Worm (Caenorhabditis elegans) whole organism, midembryonic: ENCODE measurements around the gene ttr-16.

Source experiments
- T22C8.4 ChIP-seq: fragments of 200-800 bp; sonication (Bioruptor generic); IDR thresholded peaks from 2 replicates; pipeline ENCODE4 v1.3.6; 2022; ENCODE audit warnings: missing genetic modification characterization, missing compliant biosample characterization
- cog-1 ChIP-seq: sonication (generic microtip); optimal IDR thresholded peaks from 2 replicates; lab custom pipeline; 2016; ENCODE audit warnings: missing genetic modification characterization, missing compliant biosample characterization
- flt-1 ChIP-seq: fragments of 200-800 bp; sonication (Bioruptor generic); IDR thresholded peaks from 2 replicates; pipeline ENCODE4 v1.3.6; 2022; ENCODE audit warnings: missing genetic modification characterization, missing compliant biosample characterization
- klf-2 ChIP-seq: fragments of 200-800 bp; sonication (Bioruptor generic); conservative IDR thresholded peaks from 2 replicates; pipeline ENCODE4 v1.3.6; 2022; ENCODE audit warnings: missing genetic modification reagents, missing genetic modification characterization, missing compliant biosample characterization
- med-1 ChIP-seq: sonication (generic microtip); optimal IDR thresholded peaks from 2 replicates; lab custom pipeline; 2017; ENCODE audit warnings: missing genetic modification characterization, mild to moderate bottlenecking, missing compliant biosample characterization, antibody characterized with exemption, missing genetic modification reagents; ENCODE audit not compliant: insufficient read depth
- ref-1 ChIP-seq: fragments of 200-800 bp; sonication (Bioruptor generic); conservative IDR thresholded peaks from 2 replicates; pipeline ENCODE4 v1.3.6; 2022; ENCODE audit warnings: missing genetic modification reagents, missing genetic modification characterization, missing compliant biosample characterization
- tab-1 ChIP-seq: fragments of 200-800 bp; sonication (Bioruptor generic); IDR thresholded peaks from 2 replicates; pipeline ENCODE4 v1.3.6; 2022; ENCODE audit warnings: missing genetic modification characterization, missing compliant biosample characterization
- ztf-23 ChIP-seq: fragments of 200-800 bp; sonication (Bioruptor generic); IDR thresholded peaks from 2 replicates; pipeline ENCODE4 v1.3.6; 2022; ENCODE audit warnings: missing genetic modification reagents, missing genetic modification characterization, missing compliant biosample characterization
- ztf-29 ChIP-seq: fragments of 200-800 bp; sonication (Bioruptor generic); IDR thresholded peaks from 2 replicates; pipeline ENCODE4 v1.3.6; 2022; ENCODE audit warnings: missing genetic modification reagents, missing genetic modification characterization, missing compliant biosample characterization

ttr-16 gene

DNA sequence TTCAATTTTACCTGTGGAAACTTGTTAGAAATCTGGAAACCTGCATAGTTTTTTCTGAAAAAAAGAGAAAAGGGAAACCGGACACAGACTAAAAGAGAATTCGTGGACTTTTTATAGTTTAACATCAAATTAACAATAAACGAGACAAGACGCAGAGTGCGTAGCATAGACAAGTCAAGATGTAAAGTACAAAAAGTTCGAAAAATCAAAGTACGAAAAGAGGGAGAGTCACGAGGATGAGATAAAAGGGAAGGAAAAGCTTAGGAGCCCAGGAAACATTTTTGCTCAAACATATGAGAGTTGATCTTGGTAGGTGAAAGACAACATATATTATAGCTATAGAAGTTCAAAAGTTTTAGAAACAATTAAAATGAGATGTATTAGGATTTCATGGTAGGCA, 33.9 kb upstream of the ttr-16 start, which contains the start of gene M7.12:
TSS of gene M7.12 (minus strand) at position 188 of the 400 bp plus-strand sequence.
- no peak for TF ChIP-seq cog-1
- no peak for TF ChIP-seq klf-2 (GFP tag; lab: Robert Waterston, UW)
- TF ChIP-seq flt-1 (GFP tag; lab: Robert Waterston, UW) = no peak
- no peak for TF ChIP-seq tab-1
- no peak for TF ChIP-seq ztf-29 (GFP tag; lab: Robert Waterston, UW)

DNA sequence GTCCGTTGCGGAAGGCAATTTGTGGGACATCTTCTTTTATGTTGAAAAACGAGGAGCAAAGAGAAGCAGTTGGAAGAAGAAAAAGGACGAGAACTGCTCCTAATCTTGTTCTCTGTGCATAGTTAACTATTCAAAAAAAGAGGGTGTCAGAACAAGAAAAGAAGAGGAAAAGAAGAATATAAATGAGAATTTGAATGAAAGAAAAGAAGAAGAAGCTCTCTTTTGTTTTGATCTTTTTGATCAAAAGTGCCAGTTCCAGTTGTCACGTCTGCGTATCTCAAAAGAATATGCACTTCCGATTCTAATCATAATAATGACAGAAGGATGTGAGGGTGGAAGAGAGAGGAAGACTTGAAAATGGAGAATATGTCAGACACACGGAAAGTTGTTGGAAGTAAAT, 31.0 kb upstream of the ttr-16 start, which contains the start of gene M7.8:
TSS of gene M7.8 (minus strand) at position 112 of the 400 bp plus-strand sequence.
- TF ChIP-seq ref-1 (no peak), flt-1 (GFP tag; lab: Robert Waterston, UW) (no peak), T22C8.4 (GFP tag; lab: Robert Waterston, UW) (no peak), ztf-29 (GFP tag; lab: Robert Waterston, UW) (no peak), cog-1 (no peak), klf-2 (GFP tag; lab: Robert Waterston, UW) (no peak), ztf-23 (GFP tag; lab: Robert Waterston, UW) (no peak), tab-1 (no peak), med-1 (GFP tag; lab: Kevin White, UChicago) (no peak)

DNA sequence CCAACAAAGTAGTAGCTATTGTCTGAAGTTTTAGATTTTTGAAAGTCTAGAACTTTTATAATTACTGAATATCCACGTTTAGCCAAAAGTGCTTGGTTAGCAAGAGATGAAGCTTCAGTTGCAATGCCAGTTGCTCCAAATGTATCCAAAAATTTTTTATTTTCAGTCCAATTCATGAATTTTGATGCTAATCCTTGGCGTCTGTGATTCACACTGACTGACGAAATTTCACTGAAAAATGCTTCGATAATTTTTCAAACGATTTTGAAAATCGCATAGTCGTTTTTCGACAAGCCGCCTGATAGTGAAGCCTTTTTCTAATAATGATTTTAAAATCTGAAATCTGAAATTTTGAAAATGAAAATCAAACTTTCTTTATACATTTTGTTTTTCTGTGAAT, 30.1 kb upstream of the ttr-16 start:
- no peak for TF ChIP-seq T22C8.4 (GFP tag; lab: Robert Waterston, UW)
- TF ChIP-seq tab-1 = no peak
- no peak for TF ChIP-seq ref-1
- TF ChIP-seq klf-2 (GFP tag; lab: Robert Waterston, UW) = no peak
- no peak for TF ChIP-seq cog-1
- TF ChIP-seq ztf-23 (GFP tag; lab: Robert Waterston, UW) = no peak
- no peak for TF ChIP-seq ztf-29 (GFP tag; lab: Robert Waterston, UW)
- TF ChIP-seq flt-1 (GFP tag; lab: Robert Waterston, UW) = no peak
- no peak for TF ChIP-seq med-1 (GFP tag; lab: Kevin White, UChicago)

DNA sequence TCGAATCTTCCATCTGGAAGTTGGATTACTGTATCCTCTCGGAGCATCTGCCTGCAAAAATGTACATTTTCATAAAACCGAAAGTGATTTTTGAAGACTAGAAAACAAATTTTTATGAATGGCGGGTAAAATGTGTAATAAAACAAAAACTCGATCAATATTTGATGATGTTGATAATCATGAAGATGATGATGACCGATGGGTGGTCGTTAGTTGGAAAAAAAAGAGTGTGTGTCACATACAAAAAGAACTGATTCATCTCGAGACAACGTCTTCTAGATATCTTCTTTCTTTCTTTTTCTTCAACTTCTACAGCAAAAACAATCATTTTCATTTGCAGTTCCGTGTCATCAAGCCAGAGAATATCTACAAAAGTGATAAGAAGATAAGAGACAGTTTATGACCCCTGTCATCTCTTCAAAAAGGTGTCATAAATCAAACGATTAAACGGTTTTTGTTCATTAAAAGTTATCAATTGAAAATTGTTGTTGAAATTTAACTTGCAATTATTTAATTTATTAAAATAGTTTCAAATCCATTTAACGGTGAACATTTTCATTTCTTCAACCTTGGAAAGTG, 28.7 kb upstream of the ttr-16 start, which contains the start of gene bcc-1:
TSS of gene bcc-1 (minus strand) at position 51 of the 579 bp plus-strand sequence.
- no peak for TF ChIP-seq klf-2 (GFP tag; lab: Robert Waterston, UW)
- TF ChIP-seq flt-1 (GFP tag; lab: Robert Waterston, UW) = no peak
- TF ChIP-seq ref-1 = no peak
- no peak for TF ChIP-seq T22C8.4 (GFP tag; lab: Robert Waterston, UW)
- no peak for TF ChIP-seq ztf-29 (GFP tag; lab: Robert Waterston, UW)
- TF ChIP-seq med-1 (GFP tag; lab: Kevin White, UChicago) = no peak
- no peak for TF ChIP-seq tab-1
- no peak for TF ChIP-seq cog-1
- TF ChIP-seq ztf-23 (GFP tag; lab: Robert Waterston, UW) = no peak

DNA sequence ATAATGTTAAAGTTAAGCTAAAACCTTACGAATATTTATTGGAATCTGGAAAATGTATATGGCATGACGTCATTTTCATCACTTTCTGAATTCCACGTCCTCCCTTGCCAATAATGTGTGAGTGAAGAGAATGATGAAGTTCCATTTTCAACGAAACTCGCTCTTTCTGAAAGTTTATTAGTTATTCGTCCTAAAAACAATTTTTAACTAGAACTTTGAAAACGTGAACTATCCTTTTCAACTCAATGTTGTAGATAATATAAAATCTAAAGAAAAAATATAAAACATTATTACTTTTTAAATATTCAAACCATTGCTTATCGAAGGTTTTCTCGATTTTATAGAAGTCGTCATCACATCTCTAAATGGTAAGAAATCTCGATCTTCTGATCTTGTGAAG, 25.6 kb upstream of the ttr-16 start, which contains the start of gene M7.7:
TSS of gene M7.7 (plus strand) at position 301 of the 400 bp plus-strand sequence.
- TF ChIP-seq flt-1 (GFP tag; lab: Robert Waterston, UW) (no peak), ref-1 (no peak), ztf-29 (GFP tag; lab: Robert Waterston, UW) (no peak), T22C8.4 (GFP tag; lab: Robert Waterston, UW) (no peak), ztf-23 (GFP tag; lab: Robert Waterston, UW) (no peak), cog-1 (no peak), klf-2 (GFP tag; lab: Robert Waterston, UW) (no peak), med-1 (GFP tag; lab: Kevin White, UChicago) (no peak), tab-1 (no peak)

DNA sequence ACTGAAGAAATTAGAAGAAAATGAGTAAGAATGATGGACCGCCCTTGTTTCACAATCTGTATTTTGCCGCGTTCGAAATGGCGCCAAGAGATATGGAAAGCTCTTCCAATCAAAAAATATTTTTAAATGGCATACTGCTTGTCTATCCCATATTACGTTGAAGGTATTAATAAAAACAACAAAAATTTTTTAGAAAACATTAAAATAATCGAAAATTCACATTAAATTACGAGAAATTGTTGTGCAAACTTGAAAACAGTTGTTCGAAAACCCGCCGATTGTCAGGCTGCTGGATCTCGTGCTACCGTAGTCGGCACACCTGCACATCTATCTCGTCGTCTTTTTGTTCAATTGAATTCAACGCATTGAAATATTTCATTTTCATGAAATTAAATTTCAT, 19.7 kb upstream of the ttr-16 start, which contains the start of gene klc-1:
TSS of gene klc-1 (plus strand) at position 127 of the 400 bp plus-strand sequence.
- TF ChIP-seq T22C8.4 (GFP tag; lab: Robert Waterston, UW) (no peak), cog-1 (no peak), klf-2 (GFP tag; lab: Robert Waterston, UW) (no peak)

DNA sequence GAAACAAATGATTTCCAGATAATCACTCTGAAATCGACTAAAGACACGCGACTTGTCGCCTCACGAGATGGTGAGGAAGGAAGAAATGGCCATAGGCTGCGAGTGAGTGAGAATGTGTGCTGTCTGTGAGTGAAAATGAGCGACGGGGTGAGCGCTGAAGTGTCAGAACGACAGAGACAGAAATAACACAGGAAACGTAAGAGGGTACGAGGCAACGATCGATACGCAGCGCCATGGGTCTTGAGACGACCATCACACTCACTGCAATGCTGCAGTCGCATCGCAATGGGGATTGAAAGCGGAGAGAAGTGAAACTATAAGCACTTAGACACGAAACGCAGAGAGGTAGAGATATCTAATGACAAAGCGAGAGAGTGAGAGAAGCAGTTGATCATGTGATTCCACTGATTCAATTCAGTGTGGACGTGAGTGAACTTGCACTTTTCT, 18.9 kb upstream of the ttr-16 start:
- TF ChIP-seq ref-1 (no peak), tab-1 (no peak), med-1 (GFP tag; lab: Kevin White, UChicago) (no peak), cog-1 (peak; percentile 63), ztf-23 (GFP tag; lab: Robert Waterston, UW) (peak; percentile 70), T22C8.4 (GFP tag; lab: Robert Waterston, UW) (peak; percentile 91), klf-2 (GFP tag; lab: Robert Waterston, UW) (no peak), flt-1 (GFP tag; lab: Robert Waterston, UW) (no peak), ztf-29 (GFP tag; lab: Robert Waterston, UW) (no peak)

DNA sequence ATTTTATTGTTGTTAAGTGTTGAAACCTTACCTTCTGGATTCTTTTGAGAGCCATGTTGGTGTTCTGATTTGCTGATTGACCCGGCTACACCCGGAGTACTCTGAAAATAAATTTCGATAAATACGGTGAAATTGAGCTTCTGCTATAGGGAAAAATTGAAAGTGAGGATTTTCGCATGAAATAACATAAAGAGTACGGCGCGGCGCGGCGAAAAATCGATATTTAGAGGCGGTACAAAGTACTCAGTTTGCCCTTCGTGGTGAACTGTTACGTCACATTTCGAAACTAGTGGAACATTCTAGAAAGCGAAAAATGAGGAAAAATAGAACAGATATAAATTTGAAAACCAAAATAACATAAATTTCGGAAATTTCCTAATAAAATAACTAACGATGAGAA, 18.2 kb upstream of the ttr-16 start, which contains the start of gene let-70:
TSS of gene let-70 (minus strand) at position 101 of the 400 bp plus-strand sequence.
- TF ChIP-seq ztf-23 (GFP tag; lab: Robert Waterston, UW) (no peak), tab-1 (no peak), ztf-29 (GFP tag; lab: Robert Waterston, UW) (no peak), ref-1 (no peak), T22C8.4 (GFP tag; lab: Robert Waterston, UW) (no peak), med-1 (GFP tag; lab: Kevin White, UChicago) (no peak), flt-1 (GFP tag; lab: Robert Waterston, UW) (no peak), klf-2 (GFP tag; lab: Robert Waterston, UW) (no peak), cog-1 (no peak)

DNA sequence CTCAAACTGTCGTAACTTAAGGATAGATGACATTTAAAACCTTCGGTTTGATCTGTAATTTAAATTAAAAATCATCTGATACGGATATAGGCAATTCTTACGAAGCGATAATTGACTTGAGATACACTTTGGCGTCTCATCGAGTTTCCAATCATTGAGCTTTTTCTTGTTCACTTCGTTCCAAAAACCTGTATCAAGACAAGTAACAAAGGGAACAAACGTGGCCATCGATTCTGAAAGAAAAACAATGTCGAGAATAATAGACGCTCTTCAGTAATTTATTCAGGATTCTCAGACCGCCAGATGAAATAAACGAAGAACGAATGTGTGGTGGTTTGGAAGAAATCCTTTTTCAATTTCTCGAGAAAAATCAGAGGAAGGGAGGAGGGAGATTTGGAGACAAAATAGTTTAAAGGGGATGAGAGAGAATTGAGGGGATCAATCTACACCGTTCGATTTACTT, 16.9 kb upstream of the ttr-16 start, which contains the start of gene atg-7:
TSS of gene atg-7 (minus strand) at position 233 of the 463 bp plus-strand sequence.
- no peak for TF ChIP-seq cog-1
- no peak for TF ChIP-seq flt-1 (GFP tag; lab: Robert Waterston, UW)
- TF ChIP-seq tab-1 = no peak
- no peak for TF ChIP-seq klf-2 (GFP tag; lab: Robert Waterston, UW)
- TF ChIP-seq ref-1 = no peak
- no peak for TF ChIP-seq ztf-23 (GFP tag; lab: Robert Waterston, UW)
- TF ChIP-seq med-1 (GFP tag; lab: Kevin White, UChicago) = no peak
- no peak for TF ChIP-seq T22C8.4 (GFP tag; lab: Robert Waterston, UW)
- TF ChIP-seq ztf-29 (GFP tag; lab: Robert Waterston, UW) = no peak
